Fruit fly (Drosophila melanogaster): ENCODE results near the gene CG2930.
A peak's percentile ranks its signal among the peaks of the same experiment; 100 is the strongest.

Gene CG2930

dm6 chrX:3845340-3846161 is 23.2 kb upstream of the CG2930 start (continued):
- TF ChIP-seq pros (GFP tag; optimal IDR thresholded peaks at IDR 0.05): peak; percentile 96
- TF ChIP-seq CG12391 (tag; optimal IDR thresholded peaks at IDR 0.05): no peak
- TF ChIP-seq yki (optimal IDR thresholded peaks at IDR 0.05): peak; percentile 72
- no peak for TF ChIP-seq CTCF (GFP tag; optimal IDR thresholded peaks at IDR 0.05)
- peak; percentile 76 for TF ChIP-seq CG10543 (GFP tag; optimal IDR thresholded peaks at IDR 0.05)
- TF ChIP-seq lmd (GFP tag; IDR thresholded peaks at IDR 0.05): no peak
- no peak for TF ChIP-seq crp (GFP tag; optimal IDR thresholded peaks at IDR 0.05)
- peak; percentile 47 for TF ChIP-seq CG18599 (GFP tag; optimal IDR thresholded peaks at IDR 0.05)
- no peak for TF ChIP-seq CG10274 (GFP tag; optimal IDR thresholded peaks at IDR 0.05)
- TF ChIP-seq CG7357 (GFP tag; IDR thresholded peaks at IDR 0.05): no peak
- TF ChIP-seq NFAT (GFP tag; IDR thresholded peaks at IDR 0.05): no peak
- peak; percentile 89 for TF ChIP-seq sens (GFP tag)
- TF ChIP-seq Mad (GFP tag; optimal IDR thresholded peaks at IDR 0.05): no peak
- TF ChIP-seq ranshi (GFP tag; IDR thresholded peaks at IDR 0.05): no peak
- peak; percentile 24 for TF ChIP-seq CG14710 (tag; optimal IDR thresholded peaks at IDR 0.05)
- TF ChIP-seq CG18619 (GFP tag; optimal IDR thresholded peaks at IDR 0.05): no peak
- no peak for TF ChIP-seq pnt (GFP tag; optimal IDR thresholded peaks at IDR 0.05)
- TF ChIP-seq B-H2 (GFP tag; optimal IDR thresholded peaks at IDR 0.05): no peak
- no peak for TF ChIP-seq CG3163 (GFP tag; optimal IDR thresholded peaks at IDR 0.05)
- TF ChIP-seq CG8924 (tag; optimal IDR thresholded peaks at IDR 0.05): no peak
- TF ChIP-seq ind (GFP tag; optimal IDR thresholded peaks at IDR 0.05): no peak
- TF ChIP-seq CG2120 (GFP tag; optimal IDR thresholded peaks at IDR 0.05): no peak
- TF ChIP-seq Neu2 (GFP tag; optimal IDR thresholded peaks at IDR 0.05; ENCODE audit: borderline replicate concordance): no peak
- no peak for TF ChIP-seq Ets97D (GFP tag; optimal IDR thresholded peaks at IDR 0.05)
- TF ChIP-seq ssp (GFP tag; IDR thresholded peaks at IDR 0.05): no peak
- TF ChIP-seq onecut (GFP tag; IDR thresholded peaks at IDR 0.05): peak; percentile 25
- TF ChIP-seq wor (GFP tag; IDR thresholded peaks at IDR 0.05): no peak
- TF ChIP-seq CG9609 (GFP tag; optimal IDR thresholded peaks at IDR 0.05): no peak
- peak; percentile 49 for TF ChIP-seq odd (GFP tag; optimal IDR thresholded peaks at IDR 0.05)
- TF ChIP-seq CG10147 (GFP tag; optimal IDR thresholded peaks at IDR 0.05): no peak
- no peak for TF ChIP-seq Ptx1 (GFP tag; IDR thresholded peaks at IDR 0.05)
- no peak for TF ChIP-seq Gsc (GFP tag; IDR thresholded peaks at IDR 0.05)
- TF ChIP-seq crc (GFP tag; optimal IDR thresholded peaks at IDR 0.05): no peak
- no peak for TF ChIP-seq CG2678 (tag; optimal IDR thresholded peaks at IDR 0.05)
- no peak for TF ChIP-seq gce (GFP tag; IDR thresholded peaks at IDR 0.05)
- TF ChIP-seq CG18262 (tag; optimal IDR thresholded peaks at IDR 0.05): no peak
- TF ChIP-seq ken (GFP tag; IDR thresholded peaks at IDR 0.05): 0 out of 3 replicates have a peak, but pooled peaks have one; percentile 24
- peak; percentile 49 for TF ChIP-seq pfk (GFP tag; optimal IDR thresholded peaks at IDR 0.05)
- TF ChIP-seq CG2129 (GFP tag; IDR thresholded peaks at IDR 0.05; ENCODE audit: partially characterized antibody): no peak
- TF ChIP-seq CG12236 (GFP tag; optimal IDR thresholded peaks at IDR 0.05): no peak
- no peak for TF ChIP-seq CG17359 (tag; optimal IDR thresholded peaks at IDR 0.05)
- peak; percentile 56; the same call in 1 of the 3 replicates for TF ChIP-seq so (GFP tag; IDR thresholded peaks at IDR 0.05)
- TF ChIP-seq HLHmδ (GFP tag; optimal IDR thresholded peaks at IDR 0.05): peak; percentile 82
- 0 out of 2 replicates have a peak, but pooled peaks have one; percentile 37 for TF ChIP-seq Awh (GFP tag; IDR thresholded peaks at IDR 0.05)
- TF ChIP-seq wdn (GFP tag; IDR thresholded peaks at IDR 0.05): no peak
- no peak for TF ChIP-seq cato (GFP tag; optimal IDR thresholded peaks at IDR 0.05; ENCODE audit: borderline replicate concordance)
- no peak for TF ChIP-seq unc-4 (GFP tag; IDR thresholded peaks at IDR 0.05; ENCODE audit: partially characterized antibody)
- TF ChIP-seq lab (GFP tag; optimal IDR thresholded peaks at IDR 0.05): peak; percentile 54
- TF ChIP-seq CG7786 (GFP tag; optimal IDR thresholded peaks at IDR 0.05): no peak
- TF ChIP-seq CG33557 (GFP tag; optimal IDR thresholded peaks at IDR 0.05): peak; percentile 38

Measured in whole organism, embryonic.